Worm (Caenorhabditis elegans): ENCODE data around the gene srt-49.
A peak's percentile ranks its signal among the peaks of the same experiment; 100 is the strongest.

srt-49 gene

ce11 chrIV:15113117-15113516 is 14.9 kb upstream of the srt-49 start, which contains the start of gene M199.134:
TSS of gene M199.134 (minus strand) at chrIV:15113217.
- TF ChIP-seq elt-3 (tag; optimal IDR thresholded peaks at IDR 0.05) (no peak), elt-1 (tag; optimal IDR thresholded peaks at IDR 0.05; ENCODE audit: borderline replicate concordance, insufficient read depth) (no peak), unc-39 (tag; optimal IDR thresholded peaks at IDR 0.05) (no peak), ceh-43 (GFP tag; optimal IDR thresholded peaks at IDR 0.05) (no peak), nhr-237 (tag; optimal IDR thresholded peaks at IDR 0.05) (no peak), ham-2 (GFP tag; optimal IDR thresholded peaks at IDR 0.05) (no peak), cnd-1 (tag; optimal IDR thresholded peaks at IDR 0.05) (no peak), mep-1 (tag; optimal IDR thresholded peaks at IDR 0.05) (no peak), ceh-39 (tag; optimal IDR thresholded peaks at IDR 0.05) (no peak), unc-62 (GFP tag; optimal IDR thresholded peaks at IDR 0.05) (no peak), blmp-1 (tag; optimal IDR thresholded peaks at IDR 0.05) (no peak), hlh-1 (tag; optimal IDR thresholded peaks at IDR 0.05) (no peak), flh-1 (GFP tag; optimal IDR thresholded peaks at IDR 0.05) (no peak), zip-8 (tag; optimal IDR thresholded peaks at IDR 0.05) (no peak)

ce11 chrIV:15108475-15108874 is 10.3 kb upstream of the srt-49 start, which contains the start of gene M199.2:
TSS of gene M199.2 (plus strand) at chrIV:15108775.
- no peak for TF ChIP-seq unc-39 (tag; optimal IDR thresholded peaks at IDR 0.05)
- TF ChIP-seq hlh-1 (tag; optimal IDR thresholded peaks at IDR 0.05), result no peak
- no peak for TF ChIP-seq ztf-11 (tag; optimal IDR thresholded peaks at IDR 0.05)
- no peak for TF ChIP-seq lin-13 (tag; optimal IDR thresholded peaks at IDR 0.05)
- no peak for TF ChIP-seq blmp-1 (tag; optimal IDR thresholded peaks at IDR 0.05)
- TF ChIP-seq sptf-1 (tag; optimal IDR thresholded peaks at IDR 0.05), result no peak
- TF ChIP-seq unc-62 (GFP tag; optimal IDR thresholded peaks at IDR 0.05), result no peak
- no peak for TF ChIP-seq tbx-8 (GFP tag; optimal IDR thresholded peaks at IDR 0.05)
- TF ChIP-seq lin-32 (GFP tag; optimal IDR thresholded peaks at IDR 0.05), result no peak
- no peak for TF ChIP-seq elt-3 (tag; optimal IDR thresholded peaks at IDR 0.05)
- no peak for TF ChIP-seq ham-2 (GFP tag; optimal IDR thresholded peaks at IDR 0.05)
- TF ChIP-seq ceh-83 (GFP tag; optimal IDR thresholded peaks at IDR 0.05), result no peak
- no peak for TF ChIP-seq pha-4 (tag; optimal IDR thresholded peaks at IDR 0.05)
- no peak for TF ChIP-seq mls-2 (tag; optimal IDR thresholded peaks at IDR 0.05)
- TF ChIP-seq flh-1 (GFP tag; optimal IDR thresholded peaks at IDR 0.05), result no peak
- no peak for TF ChIP-seq bed-3 (GFP tag; optimal IDR thresholded peaks at IDR 0.05)
- TF ChIP-seq drap-1 (GFP tag; optimal IDR thresholded peaks at IDR 0.05), result no peak
- no peak for TF ChIP-seq nhr-2 (tag; optimal IDR thresholded peaks at IDR 0.05)

ce11 chrIV:15107218-15107617 is 9.0 kb upstream of the srt-49 start:
- no peak for TF ChIP-seq lin-32 (GFP tag; optimal IDR thresholded peaks at IDR 0.05)
- peak; percentile 50 for TF ChIP-seq hlh-1 (tag; optimal IDR thresholded peaks at IDR 0.05)
- peak; percentile 44 for TF ChIP-seq lin-13 (tag; optimal IDR thresholded peaks at IDR 0.05)
- TF ChIP-seq zip-8 (tag; optimal IDR thresholded peaks at IDR 0.05), result no peak

ce11 chrIV:15103224-15103679 is 5.1 kb upstream of the srt-49 start, which contains the start of gene srt-44:
TSS of gene srt-44 (plus strand) at chrIV:15103629.
- TF ChIP-seq mls-2 (tag; optimal IDR thresholded peaks at IDR 0.05), result no peak
- TF ChIP-seq ceh-83 (GFP tag; optimal IDR thresholded peaks at IDR 0.05), result no peak
- no peak for TF ChIP-seq bed-3 (GFP tag; optimal IDR thresholded peaks at IDR 0.05)
- TF ChIP-seq ham-2 (GFP tag; optimal IDR thresholded peaks at IDR 0.05), result no peak
- TF ChIP-seq M03D4.4 (tag; optimal IDR thresholded peaks at IDR 0.05), result no peak
- TF ChIP-seq cnd-1 (tag; optimal IDR thresholded peaks at IDR 0.05), result no peak
- TF ChIP-seq unc-39 (tag; optimal IDR thresholded peaks at IDR 0.05), result no peak
- no peak for TF ChIP-seq mep-1 (tag; optimal IDR thresholded peaks at IDR 0.05)
- TF ChIP-seq tbx-8 (GFP tag; optimal IDR thresholded peaks at IDR 0.05), result no peak
- TF ChIP-seq zip-8 (tag; optimal IDR thresholded peaks at IDR 0.05), result no peak

- no peak for TF ChIP-seq sptf-1 (tag; optimal IDR thresholded peaks at IDR 0.05)
Measured at ce11 chrIV:15074392-15074791, 23.8 kb downstream of the srt-49 start, which contains the start of gene srt-50. TSS of gene srt-50 (plus strand) at chrIV:15074692.

ce11 chrIV:15068818-15069217 is 29.4 kb downstream of the srt-49 start, which contains the start of gene srt-48:
TSS of gene srt-48 (minus strand) at chrIV:15068918.
- TF ChIP-seq ceh-39 (tag; optimal IDR thresholded peaks at IDR 0.05) (no peak), mls-2 (tag; optimal IDR thresholded peaks at IDR 0.05) (no peak), mep-1 (tag; optimal IDR thresholded peaks at IDR 0.05) (no peak), unc-120 (tag; optimal IDR thresholded peaks at IDR 0.05; ENCODE audit: poor library complexity, severe bottlenecking) (no peak), nhr-28 (tag; optimal IDR thresholded peaks at IDR 0.05) (no peak), unc-39 (tag; optimal IDR thresholded peaks at IDR 0.05) (no peak), snpc-4 (tag; optimal IDR thresholded peaks at IDR 0.05) (no peak), M03D4.4 (tag; optimal IDR thresholded peaks at IDR 0.05) (no peak), pha-4 (tag; optimal IDR thresholded peaks at IDR 0.05) (no peak), ces-1 (GFP tag; optimal IDR thresholded peaks at IDR 0.05) (no peak), sem-2 (GFP tag; optimal IDR thresholded peaks at IDR 0.05) (no peak), cnd-1 (tag; optimal IDR thresholded peaks at IDR 0.05) (no peak), lsy-2 (tag; optimal IDR thresholded peaks at IDR 0.05) (no peak), ham-2 (GFP tag; optimal IDR thresholded peaks at IDR 0.05) (no peak), nhr-237 (tag; optimal IDR thresholded peaks at IDR 0.05) (no peak), lin-32 (GFP tag; optimal IDR thresholded peaks at IDR 0.05) (no peak), flh-1 (GFP tag; optimal IDR thresholded peaks at IDR 0.05) (no peak), ceh-43 (GFP tag; optimal IDR thresholded peaks at IDR 0.05) (no peak), zip-8 (tag; optimal IDR thresholded peaks at IDR 0.05) (no peak)
